Worm (Caenorhabditis elegans) whole organism, L4 larva: ENCODE data around the gene bath-45.
A peak's percentile ranks its signal among the peaks of the same experiment; 100 is the strongest.

ENCODE experiments used
- F26F4.8 ChIP-seq: fragments of 200-800 bp; sonication (Bioruptor generic); conservative IDR thresholded peaks from 2 replicates; pipeline ENCODE4 v1.3.6; 2022; ENCODE audit warnings: missing genetic modification characterization, missing compliant biosample characterization
- F44E2.7 ChIP-seq: fragments of 200-800 bp; sonication (Bioruptor generic); IDR thresholded peaks from 2 replicates; pipeline ENCODE4 v2.1.2; 2022; ENCODE audit warnings: missing genetic modification characterization, missing compliant biosample characterization
- F49E8.2 ChIP-seq: sonication (generic microtip); optimal IDR thresholded peaks from 2 replicates; lab custom pipeline; 2016; ENCODE audit warnings: missing compliant biosample characterization, mild to moderate bottlenecking, missing genetic modification characterization, borderline replicate concordance
- R02D3.7 ChIP-seq: fragments of 150-350 bp; sonication (generic microtip); optimal IDR thresholded peaks from 3 replicates; lab custom pipeline; 2014; ENCODE audit warnings: missing biosample characterization, missing genetic modification characterization
- Y105C5A.15 ChIP-seq: fragments of 200-800 bp; sonication (Bioruptor generic); IDR thresholded peaks from 2 replicates; pipeline ENCODE4 v1.3.6; 2022; ENCODE audit warnings: missing genetic modification characterization, missing compliant biosample characterization
- Y5F2A.4 ChIP-seq: fragments of 200-800 bp; sonication (Bioruptor generic); optimal IDR thresholded peaks from 2 replicates; lab custom pipeline; 2018; ENCODE audit warnings: mild to moderate bottlenecking, missing genetic modification characterization, missing compliant biosample characterization
- ZK337.2 ChIP-seq: fragments of 200-800 bp; sonication (Bioruptor generic); IDR thresholded peaks from 2 replicates; pipeline ENCODE4 v1.3.6; 2022; ENCODE audit warnings: missing genetic modification reagents, missing genetic modification characterization, missing compliant biosample characterization
- aly-2 ChIP-seq: sonication (generic microtip); optimal IDR thresholded peaks from 2 replicates; lab custom pipeline; 2018; ENCODE audit warnings: missing biosample characterization, missing genetic modification characterization
- ama-1 ChIP-seq: fragments of 150-350 bp; optimal IDR thresholded peaks from 2 replicates; lab custom pipeline; 2014; ENCODE audit warnings: inconsistent platforms, mixed read lengths
- ceh-20 ChIP-seq: fragments of 200-800 bp; sonication (Bioruptor generic); IDR thresholded peaks from 2 replicates; pipeline ENCODE4 v1.3.6; 2022; ENCODE audit warnings: missing genetic modification reagents, missing genetic modification characterization, missing compliant biosample characterization
- ceh-28 ChIP-seq: fragments of 150-350 bp; optimal IDR thresholded peaks from 2 replicates; lab custom pipeline; 2014; ENCODE audit warnings: missing biosample characterization, missing genetic modification reagents, missing genetic modification characterization
- ceh-62 ChIP-seq: sonication (generic microtip); optimal IDR thresholded peaks from 2 replicates; lab custom pipeline; 2017; ENCODE audit warnings: missing biosample characterization, missing genetic modification characterization
- ces-1 ChIP-seq: fragments of 150-350 bp; sonication (generic microtip); optimal IDR thresholded peaks from 4 replicates; lab custom pipeline; 2014; ENCODE audit warnings: missing biosample characterization, missing genetic modification reagents, missing genetic modification characterization
- daf-16 ChIP-seq, 3 experiments: sonication (generic microtip); optimal IDR thresholded peaks; 2 replicates each; lab custom pipeline; 2016 to 2017; ENCODE audit warnings: missing genetic modification characterization in 3 of 3, missing genetic modification reagents in 3 of 3, mild to moderate bottlenecking in 2 of 3, missing compliant biosample characterization in 2 of 3, missing biosample characterization in 1 of 3, moderate library complexity in 1 of 3
- daf-19 ChIP-seq: fragments of 200-800 bp; sonication (Bioruptor generic); conservative IDR thresholded peaks from 2 replicates; pipeline ENCODE4 v1.3.6; 2022; ENCODE audit warnings: missing genetic modification characterization, missing compliant biosample characterization
- daf-8 ChIP-seq: fragments of 200-800 bp; sonication (Bioruptor generic); IDR thresholded peaks from 2 replicates; pipeline ENCODE4 v1.3.6; 2022; ENCODE audit warnings: missing genetic modification characterization, missing compliant biosample characterization
- dve-1 ChIP-seq: sonication (generic microtip); optimal IDR thresholded peaks from 2 replicates; lab custom pipeline; 2017; ENCODE audit warnings: antibody characterized with exemption, mild to moderate bottlenecking, missing genetic modification characterization, missing compliant biosample characterization; ENCODE audit not compliant: insufficient read depth
- egl-43 ChIP-seq: fragments of 200-800 bp; sonication (Bioruptor generic); IDR thresholded peaks from 2 replicates; pipeline ENCODE4 v1.3.6; 2022; ENCODE audit warnings: missing genetic modification reagents, missing genetic modification characterization, missing compliant biosample characterization
- fos-1 ChIP-seq: fragments of 150-350 bp; optimal IDR thresholded peaks from 2 replicates; lab custom pipeline; 2014; ENCODE audit warnings: missing biosample characterization, missing genetic modification characterization
- hif-1 ChIP-seq, 2 experiments: sonication (generic microtip); optimal IDR thresholded peaks; 2 replicates each; lab custom pipeline; 2016 to 2017; ENCODE audit warnings: missing compliant biosample characterization in 2 of 2, missing genetic modification characterization in 2 of 2, missing genetic modification reagents in 2 of 2, missing genotype in 2 of 2, mild to moderate bottlenecking in 1 of 2
- hlh-11 ChIP-seq: fragments of 200-800 bp; sonication (Bioruptor generic); optimal IDR thresholded peaks from 2 replicates; lab custom pipeline; 2018; ENCODE audit warnings: mild to moderate bottlenecking, missing genetic modification characterization, missing compliant biosample characterization
- hlh-30 ChIP-seq: sonication (generic microtip); optimal IDR thresholded peaks from 2 replicates; lab custom pipeline; 2017; ENCODE audit warnings: antibody characterized with exemption, mild to moderate bottlenecking, missing genetic modification characterization, missing compliant biosample characterization; ENCODE audit not compliant: insufficient read depth
- lim-7 ChIP-seq: fragments of 200-800 bp; sonication (Bioruptor generic); IDR thresholded peaks from 2 replicates; pipeline ENCODE4 v1.3.6; 2022; ENCODE audit warnings: missing genetic modification characterization, missing compliant biosample characterization
- lin-13 ChIP-seq: fragments of 150-350 bp; optimal IDR thresholded peaks from 2 replicates; lab custom pipeline; 2014; ENCODE audit warnings: missing biosample characterization, missing genetic modification reagents, missing genetic modification characterization
- lin-38 ChIP-seq: fragments of 200-800 bp; sonication (Bioruptor generic); IDR thresholded peaks from 2 replicates; pipeline ENCODE4 v1.3.6; 2022; ENCODE audit warnings: missing genetic modification reagents, missing genetic modification characterization, missing compliant biosample characterization
- lin-39 ChIP-seq: fragments of 150-350 bp; optimal IDR thresholded peaks from 2 replicates; lab custom pipeline; 2014; ENCODE audit warnings: missing biosample characterization, missing genetic modification reagents, missing genetic modification characterization
- lir-3 ChIP-seq: sonication (generic microtip); optimal IDR thresholded peaks from 2 replicates; lab custom pipeline; 2016; ENCODE audit warnings: mild to moderate bottlenecking, missing genetic modification characterization, missing compliant biosample characterization
- lsy-2 ChIP-seq, 2 experiments: fragments of 150-350 bp in 1 of 2; sonication (generic microtip) in 1 of 2; optimal IDR thresholded peaks; 2 replicates each; lab custom pipeline; 2014 to 2017; ENCODE audit warnings: missing biosample characterization in 2 of 2, missing genetic modification characterization in 2 of 2
- madf-9 ChIP-seq: fragments of 200-800 bp; sonication (Bioruptor generic); conservative IDR thresholded peaks from 2 replicates; pipeline ENCODE4 v1.3.6; 2022; ENCODE audit warnings: missing genetic modification reagents, missing genetic modification characterization, missing compliant biosample characterization
- mdl-1 ChIP-seq, 2 experiments: fragments of 150-350 bp in 1 of 2; sonication (generic microtip) in 1 of 2; optimal IDR thresholded peaks; 2 replicates each; lab custom pipeline; 2014 to 2017; ENCODE audit warnings: missing biosample characterization in 2 of 2, missing genetic modification characterization in 2 of 2
- mdt-29 ChIP-seq: fragments of 200-800 bp; sonication (Bioruptor generic); IDR thresholded peaks from 2 replicates; pipeline ENCODE4 v1.3.6; 2022; ENCODE audit warnings: missing genetic modification reagents, missing genetic modification characterization, missing compliant biosample characterization
- mep-1 ChIP-seq: fragments of 150-350 bp; sonication (generic microtip); optimal IDR thresholded peaks from 3 replicates; lab custom pipeline; 2014; ENCODE audit warnings: missing biosample characterization, missing genetic modification characterization
- mes-2 ChIP-seq: sonication (generic microtip); optimal IDR thresholded peaks from 2 replicates; lab custom pipeline; 2016; ENCODE audit warnings: missing genotype, mild to moderate bottlenecking, missing genetic modification characterization, missing compliant biosample characterization; ENCODE audit not compliant: poor library complexity, severe bottlenecking
- mxl-3 ChIP-seq: fragments of 200-800 bp; sonication (Bioruptor generic); optimal IDR thresholded peaks from 2 replicates; lab custom pipeline; 2018; ENCODE audit warnings: mild to moderate bottlenecking, missing genetic modification characterization, missing compliant biosample characterization
- nhr-10 ChIP-seq: fragments of 150-350 bp; optimal IDR thresholded peaks from 2 replicates; lab custom pipeline; 2014; ENCODE audit warnings: missing biosample characterization, missing genetic modification characterization
- nhr-28 ChIP-seq: fragments of 150-350 bp; optimal IDR thresholded peaks from 2 replicates; lab custom pipeline; 2014; ENCODE audit warnings: missing biosample characterization, missing genetic modification characterization
- nhr-41 ChIP-seq: fragments of 200-800 bp; sonication (Bioruptor generic); IDR thresholded peaks from 2 replicates; pipeline ENCODE4 v1.3.6; 2022; ENCODE audit warnings: missing genetic modification reagents, missing genetic modification characterization, missing compliant biosample characterization
- nhr-48 ChIP-seq: sonication (generic microtip); optimal IDR thresholded peaks from 2 replicates; lab custom pipeline; 2016; ENCODE audit warnings: mild to moderate bottlenecking, missing genetic modification characterization, missing compliant biosample characterization
- nhr-6 ChIP-seq: fragments of 150-350 bp; optimal IDR thresholded peaks from 2 replicates; lab custom pipeline; 2014; ENCODE audit warnings: missing biosample characterization, missing genetic modification characterization
- php-3 ChIP-seq: fragments of 200-800 bp; sonication (Bioruptor generic); IDR thresholded peaks from 2 replicates; pipeline ENCODE4 v1.3.6; 2022; ENCODE audit warnings: missing genetic modification reagents, missing genetic modification characterization, missing compliant biosample characterization
- saeg-2 ChIP-seq: fragments of 200-800 bp; sonication (Bioruptor generic); IDR thresholded peaks from 2 replicates; pipeline ENCODE4 v1.3.6; 2022; ENCODE audit warnings: missing genetic modification reagents, missing genetic modification characterization, missing compliant biosample characterization
- snpc-4 ChIP-seq: fragments of 150-350 bp; optimal IDR thresholded peaks from 2 replicates; lab custom pipeline; 2014; ENCODE audit warnings: missing biosample characterization, missing genetic modification characterization
- tag-97 ChIP-seq: fragments of 200-800 bp; sonication (Bioruptor generic); IDR thresholded peaks from 2 replicates; pipeline ENCODE4 v1.3.6; 2022; ENCODE audit warnings: missing genetic modification characterization, missing compliant biosample characterization
- tra-1 ChIP-seq: fragments of 200-800 bp; sonication (Bioruptor generic); IDR thresholded peaks from 2 replicates; pipeline ENCODE4 v1.3.6; 2022; ENCODE audit warnings: missing genetic modification reagents, missing genetic modification characterization, missing compliant biosample characterization
- unc-130 ChIP-seq: sonication (generic microtip); optimal IDR thresholded peaks from 2 replicates; lab custom pipeline; 2016; ENCODE audit warnings: missing genetic modification reagents, missing genetic modification characterization, missing compliant biosample characterization
- unc-39 ChIP-seq: sonication (generic microtip); optimal IDR thresholded peaks from 2 replicates; lab custom pipeline; 2017; ENCODE audit warnings: missing biosample characterization, missing genetic modification characterization
- vab-7 ChIP-seq: fragments of 200-800 bp; sonication (Bioruptor generic); IDR thresholded peaks from 2 replicates; pipeline ENCODE4 v1.3.6; 2022; ENCODE audit warnings: missing genetic modification reagents, missing genetic modification characterization, missing compliant biosample characterization
- zag-1 ChIP-seq: fragments of 150-350 bp; optimal IDR thresholded peaks from 2 replicates; lab custom pipeline; 2014; ENCODE audit warnings: missing biosample characterization, missing genetic modification characterization
- zfp-3 ChIP-seq: fragments of 200-800 bp; sonication (Bioruptor generic); conservative IDR thresholded peaks from 2 replicates; pipeline ENCODE4 v1.3.6; 2022; ENCODE audit warnings: missing genetic modification reagents, missing genetic modification characterization, missing compliant biosample characterization
- zip-11 ChIP-seq: fragments of 200-800 bp; sonication (Bioruptor generic); IDR thresholded peaks from 2 replicates; pipeline ENCODE4 v1.3.6; 2022; ENCODE audit warnings: missing genetic modification characterization, missing compliant biosample characterization
- zip-2 ChIP-seq: fragments of 150-350 bp; optimal IDR thresholded peaks from 2 replicates; lab custom pipeline; 2014; ENCODE audit warnings: missing biosample characterization, missing genetic modification characterization

The bath-45 gene

DNA sequence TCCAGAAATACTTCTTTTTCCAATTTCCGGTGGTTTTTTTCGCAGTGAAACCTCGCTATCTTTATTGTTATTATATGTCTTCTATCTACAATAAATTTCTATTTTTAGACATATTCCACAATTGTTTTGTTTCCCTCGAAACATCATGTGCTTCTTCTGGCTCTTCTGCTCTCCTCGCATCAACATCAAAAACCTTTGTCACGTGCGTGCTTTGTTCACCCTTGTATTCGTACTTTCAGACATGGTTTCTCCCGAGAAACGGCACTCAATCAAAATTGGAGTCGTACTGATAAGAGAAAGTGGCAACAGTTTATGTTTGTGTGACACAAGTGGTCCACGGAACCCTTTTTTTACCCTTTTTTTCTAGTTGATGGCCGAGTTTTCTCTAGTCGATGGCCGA, 45.1 kb upstream of the bath-45 start:
- TF ChIP-seq lin-13 (GFP tag; lab: Kevin White, UChicago) (peak; percentile 9), lin-39 (tag; lab: Kevin White, UChicago) (no peak), F26F4.8 (no peak), lin-38 (peak; percentile 11; the same call in 1 of the 2 replicates), ZK337.2 (GFP tag; lab: Robert Waterston, UW) (no peak), nhr-41 (GFP tag; lab: Robert Waterston, UW) (no peak), nhr-10 (tag; lab: Kevin White, UChicago) (peak; percentile 11), ceh-28 (tag; lab: Kevin White, UChicago) (no peak), unc-130 (GFP tag; lab: Kevin White, UChicago) (no peak), madf-9 (no peak), dve-1 (peak; percentile 94), aly-2 (tag; lab: Kevin White, UChicago) (no peak), zfp-3 (GFP tag; lab: Robert Waterston, UW) (0 out of 2 replicates have a peak, but pooled peaks have one; percentile 39), mxl-3 (no peak), ceh-62 (no peak), egl-43 (no peak), daf-8 (GFP tag; lab: Robert Waterston, UW) (no peak), saeg-2 (GFP tag; lab: Robert Waterston, UW) (peak; percentile 15; the same call in 1 of the 2 replicates), nhr-6 (no peak), mdt-29 (GFP tag; lab: Robert Waterston, UW) (0 out of 2 replicates have a peak, but pooled peaks have one; percentile 52), tra-1 (peak; percentile 78), hlh-30 (peak; percentile 70), tag-97 (GFP tag; lab: Robert Waterston, UW) (no peak), nhr-28 (tag; lab: Kevin White, UChicago) (peak; percentile 91), hif-1 (tag; optimal IDR thresholded peaks at IDR 0.05; lab: Kevin White, UChicago) (peak in 1 of 2 experiments; percentile 27), mes-2 (peak; percentile 8), nhr-48 (peak; percentile 87), zip-2 (no peak), zip-11 (GFP tag; lab: Robert Waterston, UW) (no peak), Y5F2A.4 (GFP tag; lab: Kevin White, UChicago) (no peak), fos-1 (tag; lab: Kevin White, UChicago) (no peak), daf-16 (GFP tag; optimal IDR thresholded peaks at IDR 0.05; lab: Kevin White, UChicago) (peak in 1 of 2 experiments; percentile 84), daf-16 (tag; optimal IDR thresholded peaks at IDR 0.05; lab: Kevin White, UChicago) (peak; percentile 99), daf-19 (GFP tag; lab: Robert Waterston, UW) (no peak), F49E8.2 (tag; lab: Kevin White, UChicago) (no peak), vab-7 (GFP tag; lab: Robert Waterston, UW) (no peak), zag-1 (tag; lab: Kevin White, UChicago) (no peak), ces-1 (GFP tag; lab: Kevin White, UChicago) (no peak), F44E2.7 (GFP tag; lab: Robert Waterston, UW) (no peak), php-3 (GFP tag; lab: Robert Waterston, UW) (peak; percentile 97), mdl-1 (tag; optimal IDR thresholded peaks at IDR 0.05; lab: Kevin White, UChicago) (peak in 1 of 2 experiments; percentile 67), lsy-2 (tag; optimal IDR thresholded peaks at IDR 0.05; lab: Kevin White, UChicago) (no peak), lim-7 (no peak), ceh-20 (GFP tag; lab: Robert Waterston, UW) (peak; percentile 71), hlh-11 (tag; lab: Kevin White, UChicago) (peak; percentile 90), unc-39 (tag; lab: Kevin White, UChicago) (no peak), Y105C5A.15 (GFP tag; lab: Robert Waterston, UW) (no peak), lir-3 (tag; lab: Kevin White, UChicago) (no peak), mep-1 (tag; lab: Kevin White, UChicago) (peak; percentile 27), snpc-4 (tag; lab: Kevin White, UChicago) (no peak), R02D3.7 (no peak), ama-1 (lab: Kevin White, UChicago) (no peak)
